Fruit fly (Drosophila melanogaster) whole organism, adult: ENCODE results near the gene CG16723.

Source experiments
- CG11617 ChIP-seq: fragments of 200-800 bp; sonication (Bioruptor generic); optimal IDR thresholded peaks from 2 replicates; lab custom pipeline; 2017; ENCODE audit warnings: mild to moderate bottlenecking, missing biosample characterization, missing genetic modification reagents, missing genetic modification characterization
- CG12768 ChIP-seq: fragments of 200-800 bp; sonication (Bioruptor generic); optimal IDR thresholded peaks from 2 replicates; lab custom pipeline; 2017; ENCODE audit warnings: missing biosample characterization, missing genetic modification characterization, mild to moderate bottlenecking, moderate library complexity, missing genetic modification reagents
- CG14711 ChIP-seq: fragments of 200-800 bp; sonication (Bioruptor generic); optimal IDR thresholded peaks from 2 replicates; lab custom pipeline; 2018; ENCODE audit warnings: missing biosample characterization, mild to moderate bottlenecking, missing genetic modification characterization, moderate library complexity
- CG1620 ChIP-seq: fragments of 200-800 bp; sonication (Bioruptor generic); optimal IDR thresholded peaks from 2 replicates; lab custom pipeline; 2016; ENCODE audit warnings: missing biosample characterization, missing genetic modification characterization
- CG33017 ChIP-seq: fragments of 200-800 bp; sonication (Bioruptor generic); optimal IDR thresholded peaks from 2 replicates; lab custom pipeline; 2018; ENCODE audit warnings: missing biosample characterization, mild to moderate bottlenecking, missing genetic modification characterization, moderate library complexity
- CG5204 ChIP-seq: fragments of 200-800 bp; sonication (Bioruptor generic); optimal IDR thresholded peaks from 2 replicates; lab custom pipeline; 2016; ENCODE audit warnings: missing biosample characterization, missing genetic modification characterization
- CG7045 ChIP-seq: fragments of 200-800 bp; sonication (Bioruptor generic); optimal IDR thresholded peaks from 2 replicates; lab custom pipeline; 2017; ENCODE audit warnings: missing biosample characterization, mild to moderate bottlenecking, missing genetic modification characterization
- CG7101 ChIP-seq: fragments of 200-800 bp; sonication (Bioruptor generic); optimal IDR thresholded peaks from 2 replicates; lab custom pipeline; 2018; ENCODE audit warnings: missing biosample characterization, mild to moderate bottlenecking, missing genetic modification characterization, moderate library complexity
- Clk ChIP-seq: fragments of 200-800 bp; sonication (Bioruptor generic); optimal IDR thresholded peaks from 2 replicates; lab custom pipeline; 2017; ENCODE audit warnings: missing biosample characterization, missing genetic modification characterization
- Crg-1 ChIP-seq: fragments of 200-800 bp; sonication (Bioruptor generic); optimal IDR thresholded peaks from 2 replicates; lab custom pipeline; 2016; ENCODE audit warnings: missing biosample characterization, missing genetic modification characterization
- Hr96 ChIP-seq: fragments of 200-800 bp; sonication (Bioruptor generic); optimal IDR thresholded peaks from 2 replicates; lab custom pipeline; 2016; ENCODE audit warnings: missing biosample characterization, missing genetic modification characterization
- Mnt ChIP-seq: fragments of 200-800 bp; sonication (Bioruptor generic); optimal IDR thresholded peaks from 2 replicates; lab custom pipeline; 2016; ENCODE audit warnings: missing biosample characterization, mild to moderate bottlenecking, missing genetic modification characterization
- bab1 ChIP-seq: fragments of 200-800 bp; sonication (Bioruptor generic); optimal IDR thresholded peaks from 3 replicates; lab custom pipeline; 2019; ENCODE audit warnings: missing biosample characterization, mild to moderate bottlenecking, missing genetic modification characterization, moderate library complexity
- cic ChIP-seq: fragments of 200-800 bp; sonication (Bioruptor generic); optimal IDR thresholded peaks from 2 replicates; lab custom pipeline; 2017; ENCODE audit warnings: missing biosample characterization, mild to moderate bottlenecking, missing genetic modification characterization, moderate library complexity
- cnc ChIP-seq, 2 experiments: fragments of >200 bp; optimal IDR thresholded peaks; 2 replicates each; lab custom pipeline; 2017
- kay ChIP-seq: fragments of 200-800 bp; sonication (Bioruptor generic); peaks from one replicate; lab custom pipeline; 2016; ENCODE audit warnings: missing biosample characterization, missing genetic modification characterization, borderline replicate concordance
- ovo ChIP-seq: fragments of 200-800 bp; sonication (Bioruptor generic); optimal IDR thresholded peaks from 2 replicates; lab custom pipeline; 2016; ENCODE audit warnings: missing biosample characterization, missing genetic modification characterization
- pad ChIP-seq: fragments of 200-800 bp; sonication (Bioruptor generic); optimal IDR thresholded peaks from 3 replicates; lab custom pipeline; 2017; ENCODE audit warnings: missing biosample characterization, missing genetic modification characterization, mild to moderate bottlenecking, moderate library complexity, missing genetic modification reagents
- tj ChIP-seq: fragments of 200-800 bp; sonication (Bioruptor generic); optimal IDR thresholded peaks from 3 replicates; lab custom pipeline; 2017; ENCODE audit warnings: missing biosample characterization, mild to moderate bottlenecking, missing genetic modification characterization, moderate library complexity
- toe ChIP-seq: fragments of 200-800 bp; sonication (Bioruptor generic); optimal IDR thresholded peaks from 2 replicates; lab custom pipeline; 2016; ENCODE audit warnings: missing biosample characterization, missing genetic modification characterization

Gene CG16723

dm6 chr3R:23622961-23623360 lies 26.9 kb upstream of the CG16723 start:
- no peak for TF ChIP-seq CG7101 (tag; lab: Kevin White, UChicago)
- TF ChIP-seq CG12768 (GFP tag; lab: Kevin White, UChicago), result no peak
- TF ChIP-seq toe, result no peak
- TF ChIP-seq CG5204, result no peak
- TF ChIP-seq pad, result no peak
- no peak for TF ChIP-seq Mnt
- TF ChIP-seq cnc (optimal IDR thresholded peaks at IDR 0.05; lab: Kevin White, UChicago), result no peak
- TF ChIP-seq kay, result no peak
- no peak for TF ChIP-seq CG11617 (GFP tag; lab: Kevin White, UChicago)
- no peak for TF ChIP-seq Crg-1
- no peak for TF ChIP-seq ovo
- TF ChIP-seq CG7045 (GFP tag; lab: Kevin White, UChicago), result no peak
- TF ChIP-seq Clk, result no peak
- TF ChIP-seq CG33017 (tag; lab: Kevin White, UChicago), result no peak
- no peak for TF ChIP-seq Hr96
- TF ChIP-seq CG1620 (GFP tag; lab: Kevin White, UChicago), result no peak
- no peak for TF ChIP-seq cic
- no peak for TF ChIP-seq bab1 (GFP tag; lab: Kevin White, UChicago)
- no peak for TF ChIP-seq tj (GFP tag; lab: Kevin White, UChicago)

dm6 chr3R:23612121-23612520 lies 16.0 kb upstream of the CG16723 start:
- no peak for TF ChIP-seq CG11617 (GFP tag; lab: Kevin White, UChicago)
- no peak for TF ChIP-seq ovo
- TF ChIP-seq cic, result no peak
- no peak for TF ChIP-seq CG14711 (tag; lab: Kevin White, UChicago)
- TF ChIP-seq pad, result no peak

- TF ChIP-seq tj (GFP tag; lab: Kevin White, UChicago) (peak; percentile 64), cic (peak; percentile 22), CG5204 (no peak), CG12768 (GFP tag; lab: Kevin White, UChicago) (no peak), bab1 (GFP tag; lab: Kevin White, UChicago) (no peak), CG33017 (tag; lab: Kevin White, UChicago) (no peak)
Observed at dm6 chr3R:23605315-23605881, 9.3 kb upstream of the CG16723 start, which contains the start of gene CG10184. Gene CG10184, minus strand, starts transcription at chr3R:23605495.

dm6 chr3R:23601346-23601817 lies 5.3 kb upstream of the CG16723 start:
- TF ChIP-seq pad, result peak; percentile 86
- TF ChIP-seq cic, result peak; percentile 51
- no peak for TF ChIP-seq Hr96
- TF ChIP-seq bab1 (GFP tag; lab: Kevin White, UChicago), result peak; percentile 67
- TF ChIP-seq CG7045 (GFP tag; lab: Kevin White, UChicago), result no peak
- no peak for TF ChIP-seq toe
- no peak for TF ChIP-seq Mnt
- TF ChIP-seq ovo, result peak; percentile 31
- no peak for TF ChIP-seq kay
- no peak for TF ChIP-seq CG12768 (GFP tag; lab: Kevin White, UChicago)
- peak; percentile 22 for TF ChIP-seq tj (GFP tag; lab: Kevin White, UChicago)
- no peak for TF ChIP-seq CG7101 (tag; lab: Kevin White, UChicago)
- no peak for TF ChIP-seq CG14711 (tag; lab: Kevin White, UChicago)

dm6 chr3R:23598934-23599333 lies 2.9 kb upstream of the CG16723 start, which contains the start of gene CG10183:
Gene CG10183, minus strand, starts transcription at chr3R:23599034.
- TF ChIP-seq CG14711 (tag; lab: Kevin White, UChicago) (no peak), pad (no peak), CG33017 (tag; lab: Kevin White, UChicago) (no peak), CG7045 (GFP tag; lab: Kevin White, UChicago) (no peak), cic (no peak), CG11617 (GFP tag; lab: Kevin White, UChicago) (no peak), kay (no peak), CG1620 (GFP tag; lab: Kevin White, UChicago) (no peak), CG5204 (no peak), bab1 (GFP tag; lab: Kevin White, UChicago) (no peak), Crg-1 (no peak), CG12768 (GFP tag; lab: Kevin White, UChicago) (no peak), cnc (optimal IDR thresholded peaks at IDR 0.05; lab: Kevin White, UChicago) (no peak), Mnt (no peak), tj (GFP tag; lab: Kevin White, UChicago) (no peak), Hr96 (no peak), CG7101 (tag; lab: Kevin White, UChicago) (no peak), Clk (no peak), toe (no peak), ovo (no peak)

dm6 chr3R:23592669-23593068 lies 3.4 kb downstream of the CG16723 start, which contains the start of gene CG33337:
Gene CG33337, minus strand, starts transcription at chr3R:23592769.
- no peak for TF ChIP-seq CG1620 (GFP tag; lab: Kevin White, UChicago)
- no peak for TF ChIP-seq CG33017 (tag; lab: Kevin White, UChicago)
- TF ChIP-seq cnc (optimal IDR thresholded peaks at IDR 0.05; lab: Kevin White, UChicago), result no peak
- TF ChIP-seq CG11617 (GFP tag; lab: Kevin White, UChicago), result no peak

- no peak for TF ChIP-seq cic
- TF ChIP-seq CG7101 (tag; lab: Kevin White, UChicago), result no peak
- TF ChIP-seq Mnt, result no peak
- no peak for TF ChIP-seq CG7045 (GFP tag; lab: Kevin White, UChicago)
- TF ChIP-seq CG12768 (GFP tag; lab: Kevin White, UChicago), result no peak
- no peak for TF ChIP-seq CG11617 (GFP tag; lab: Kevin White, UChicago)
- TF ChIP-seq Crg-1, result no peak
Observed at dm6 chr3R:23589719-23590118, 6.4 kb downstream of the CG16723 start, which contains the start of gene CG10182. Gene CG10182, minus strand, starts transcription at chr3R:23589819.
